Fruit fly (Drosophila melanogaster) Kc167 (cell line): ENCODE results near the gene htl.

Experiments
- Myc ChIP-seq: fragments of >200 bp; optimal IDR thresholded peaks from 2 replicates; lab custom pipeline; 2017; ENCODE audit warnings: missing external identifiers
- Sin3A ChIP-seq: fragments of >200 bp; optimal IDR thresholded peaks from 2 replicates; lab custom pipeline; 2018; ENCODE audit warnings: missing external identifiers
- h ChIP-seq: fragments of >200 bp; optimal IDR thresholded peaks from 3 replicates; lab custom pipeline; 2018; ENCODE audit warnings: missing external identifiers
- insv ChIP-seq: fragments of >200 bp; optimal IDR thresholded peaks from 3 replicates; lab custom pipeline; 2018; ENCODE audit warnings: missing external identifiers
- psq ChIP-seq: fragments of >200 bp; optimal IDR thresholded peaks from 2 replicates; lab custom pipeline; 2017; ENCODE audit warnings: missing external identifiers
- ttk ChIP-seq: sonication (Bioruptor generic); optimal IDR thresholded peaks from 2 replicates; lab custom pipeline; 2017; ENCODE audit warnings: missing external identifiers

Gene htl

dm6 chr3R:18023407-18023806 lies 29.4 kb downstream of the htl start, which contains the start of gene CG7794:
TSS of gene CG7794 (plus strand) at chr3R:18023707.
- TF ChIP-seq ttk (lab: Kevin White, UChicago) (no peak), insv (lab: Kevin White, UChicago) (no peak), h (lab: Kevin White, UChicago) (no peak), psq (lab: Kevin White, UChicago) (no peak), Myc (lab: Kevin White, UChicago) (no peak), Sin3A (no peak)

- TF ChIP-seq ttk (lab: Kevin White, UChicago) (no peak), Sin3A (no peak), insv (lab: Kevin White, UChicago) (no peak), Myc (lab: Kevin White, UChicago) (no peak), psq (lab: Kevin White, UChicago) (no peak), h (lab: Kevin White, UChicago) (no peak)
Observed at dm6 chr3R:18021261-18021679, 31.5 kb downstream of the htl start, which contains the start of gene CG7785. TSS of gene CG7785 (plus strand) at chr3R:18021600.

- TF ChIP-seq Sin3A (no peak), psq (lab: Kevin White, UChicago) (no peak), h (lab: Kevin White, UChicago) (no peak), insv (lab: Kevin White, UChicago) (no peak), Myc (lab: Kevin White, UChicago) (no peak), ttk (lab: Kevin White, UChicago) (no peak)
Observed at dm6 chr3R:18018828-18019461, 33.8 kb downstream of the htl start, which contains the start of gene DNaseII. TSS of gene DNaseII (plus strand) at chr3R:18019375.

dm6 chr3R:18015705-18016397 lies 36.9 kb downstream of the htl start:
- TF ChIP-seq insv (lab: Kevin White, UChicago) (no peak), h (lab: Kevin White, UChicago) (no peak), psq (lab: Kevin White, UChicago) (no peak), Myc (lab: Kevin White, UChicago) (no peak), ttk (lab: Kevin White, UChicago) (no peak), Sin3A (no peak)

dm6 chr3R:18013149-18013548 lies 39.6 kb downstream of the htl start:
- TF ChIP-seq Myc (lab: Kevin White, UChicago), result no peak
- no peak for TF ChIP-seq psq (lab: Kevin White, UChicago)
- no peak for TF ChIP-seq ttk (lab: Kevin White, UChicago)
- no peak for TF ChIP-seq insv (lab: Kevin White, UChicago)
- TF ChIP-seq h (lab: Kevin White, UChicago), result no peak
- no peak for TF ChIP-seq Sin3A

dm6 chr3R:18006483-18006882 lies 46.3 kb downstream of the htl start:
- TF ChIP-seq h (lab: Kevin White, UChicago) (no peak), Myc (lab: Kevin White, UChicago) (no peak), Sin3A (no peak), ttk (lab: Kevin White, UChicago) (no peak), insv (lab: Kevin White, UChicago) (no peak), psq (lab: Kevin White, UChicago) (no peak)

dm6 chr3R:18004698-18005097 lies 48.1 kb downstream of the htl start:
- TF ChIP-seq ttk (lab: Kevin White, UChicago), result no peak
- no peak for TF ChIP-seq h (lab: Kevin White, UChicago)
- no peak for TF ChIP-seq insv (lab: Kevin White, UChicago)
- TF ChIP-seq psq (lab: Kevin White, UChicago), result no peak
- no peak for TF ChIP-seq Myc (lab: Kevin White, UChicago)
- no peak for TF ChIP-seq Sin3A
